Fruit fly (Drosophila melanogaster): ENCODE data around the gene kst.
A peak's percentile ranks its signal among the peaks of the same experiment; 100 is the strongest.

kst gene

dm6 chr3L:3376551-3376950 is 39.9 kb downstream of the kst start, which contains the start of gene CG12012 (continued):
- TF ChIP-seq Doc2 (GFP tag; IDR thresholded peaks at IDR 0.05) (no peak), amos (GFP tag; IDR thresholded peaks at IDR 0.05; ENCODE audit: partially characterized antibody) (peak; percentile 50; the same call in 1 of the 2 replicates), Fer3 (tag; optimal IDR thresholded peaks at IDR 0.05) (no peak), CG11456 (GFP tag; IDR thresholded peaks at IDR 0.05) (no peak), CG9876 (GFP tag; optimal IDR thresholded peaks at IDR 0.05) (no peak), ttk (GFP tag; IDR thresholded peaks at IDR 0.05) (no peak), CG10431 (GFP tag; optimal IDR thresholded peaks at IDR 0.05) (no peak), CG9797 (GFP tag; optimal IDR thresholded peaks at IDR 0.05) (no peak), B-H1 (GFP tag; IDR thresholded peaks at IDR 0.05) (no peak), Vsx1 (GFP tag; optimal IDR thresholded peaks at IDR 0.05) (no peak), Xrp1 (GFP tag; IDR thresholded peaks at IDR 0.05) (no peak), tgo (GFP tag; IDR thresholded peaks at IDR 0.05) (no peak), pho (GFP tag; optimal IDR thresholded peaks at IDR 0.05) (no peak), CHES-1-like (GFP tag; optimal IDR thresholded peaks at IDR 0.05) (no peak), Xbp1 (GFP tag; optimal IDR thresholded peaks at IDR 0.05) (no peak), Nf-YA (GFP tag; IDR thresholded peaks at IDR 0.05) (no peak), CG14441 (GFP tag; IDR thresholded peaks at IDR 0.05) (no peak), Mes4 (GFP tag; optimal IDR thresholded peaks at IDR 0.05) (no peak), CG34224 (GFP tag; IDR thresholded peaks at IDR 0.05; ENCODE audit: partially characterized antibody) (peak; percentile 59; the same call in 1 of the 3 replicates), ash1 (GFP tag; optimal IDR thresholded peaks at IDR 0.05) (no peak), twi (tag; optimal IDR thresholded peaks at IDR 0.05) (no peak), CrebB (tag; optimal IDR thresholded peaks at IDR 0.05) (no peak), usp (GFP tag; optimal IDR thresholded peaks at IDR 0.05) (no peak), oc (tag; optimal IDR thresholded peaks at IDR 0.05) (no peak), CG7987 (GFP tag; optimal IDR thresholded peaks at IDR 0.05) (no peak), vnd (GFP tag; IDR thresholded peaks at IDR 0.05; ENCODE audit: partially characterized antibody) (peak; percentile 37; the same call in 1 of the 3 replicates), NFAT (GFP tag; IDR thresholded peaks at IDR 0.05) (no peak), Jarid2 (GFP tag; optimal IDR thresholded peaks at IDR 0.05) (no peak), H2.0 (GFP tag; IDR thresholded peaks at IDR 0.05) (no peak), knrl (GFP tag; IDR thresholded peaks at IDR 0.05; ENCODE audit: partially characterized antibody) (0 out of 3 replicates have a peak, but pooled peaks have one; percentile 17), CkIIα-i1 (GFP tag; IDR thresholded peaks at IDR 0.05) (no peak), Ets65A (GFP tag) (peak; percentile 62), vvl (GFP tag; IDR thresholded peaks at IDR 0.05) (no peak), gcm2 (GFP tag; optimal IDR thresholded peaks at IDR 0.05) (no peak), CG2678 (tag; optimal IDR thresholded peaks at IDR 0.05) (no peak), wek (GFP tag; optimal IDR thresholded peaks at IDR 0.05) (no peak), hb (GFP tag; IDR thresholded peaks at IDR 0.05; ENCODE audit: partially characterized antibody) (no peak), CG2202 (tag; optimal IDR thresholded peaks at IDR 0.05) (no peak), eve (GFP tag; optimal IDR thresholded peaks at IDR 0.05) (no peak), CG8089 (GFP tag; optimal IDR thresholded peaks at IDR 0.05) (no peak), hbn (GFP tag; IDR thresholded peaks at IDR 0.05; ENCODE audit: partially characterized antibody) (peak; percentile 39; the same call in 1 of the 2 replicates), MBD-R2 (GFP tag; IDR thresholded peaks at IDR 0.05) (peak; percentile 43; the same call in 1 of the 2 replicates), aop (GFP tag; IDR thresholded peaks at IDR 0.05) (no peak), CG18262 (tag; optimal IDR thresholded peaks at IDR 0.05) (no peak), CG14050 (GFP tag; IDR thresholded peaks at IDR 0.05) (no peak), Dip2 (GFP tag; IDR thresholded peaks at IDR 0.05) (no peak), trh (GFP tag; optimal IDR thresholded peaks at IDR 0.05) (no peak), lbe (GFP tag; optimal IDR thresholded peaks at IDR 0.05) (no peak), slbo (GFP tag; IDR thresholded peaks at IDR 0.05) (no peak), odd (GFP tag; optimal IDR thresholded peaks at IDR 0.05) (no peak), Kr (GFP tag; optimal IDR thresholded peaks at IDR 0.05) (no peak), CG4328 (GFP tag; optimal IDR thresholded peaks at IDR 0.05) (no peak)
